Worm (Caenorhabditis elegans) whole organism, L4 larva: ENCODE results near the gene rpl-18.

Source experiments
- D1046.2 ChIP-seq: fragments of 200-800 bp; sonication (Bioruptor generic); IDR thresholded peaks from 2 replicates; pipeline ENCODE4 v1.3.6; 2022; ENCODE audit warnings: missing genetic modification characterization, missing compliant biosample characterization
- F26F4.8 ChIP-seq: fragments of 200-800 bp; sonication (Bioruptor generic); conservative IDR thresholded peaks from 2 replicates; pipeline ENCODE4 v1.3.6; 2022; ENCODE audit warnings: missing genetic modification characterization, missing compliant biosample characterization
- F37D6.2 ChIP-seq: sonication (generic microtip); optimal IDR thresholded peaks from 2 replicates; lab custom pipeline; 2016; ENCODE audit warnings: mild to moderate bottlenecking, missing genetic modification characterization, missing compliant biosample characterization
- F49E8.2 ChIP-seq: sonication (generic microtip); optimal IDR thresholded peaks from 2 replicates; lab custom pipeline; 2016; ENCODE audit warnings: missing compliant biosample characterization, mild to moderate bottlenecking, missing genetic modification characterization, borderline replicate concordance
- T20F7.1 ChIP-seq: fragments of 200-800 bp; sonication (Bioruptor generic); optimal IDR thresholded peaks from 2 replicates; lab custom pipeline; 2018; ENCODE audit warnings: mild to moderate bottlenecking, missing genetic modification characterization, missing compliant biosample characterization
- T26A8.4 ChIP-seq: fragments of 200-800 bp; sonication (Bioruptor generic); IDR thresholded peaks from 2 replicates; pipeline ENCODE4 v1.3.6; 2022; ENCODE audit warnings: missing genetic modification characterization, missing compliant biosample characterization
- Y75B8A.6 ChIP-seq: fragments of 200-800 bp; sonication (Bioruptor generic); IDR thresholded peaks from 2 replicates; pipeline ENCODE4 v1.3.6; 2022; ENCODE audit warnings: missing genetic modification reagents, missing genetic modification characterization, missing compliant biosample characterization
- aha-1 ChIP-seq: fragments of 150-350 bp; peaks from one replicate; lab custom pipeline; 2014; ENCODE audit warnings: missing biosample characterization, missing genetic modification characterization
- aly-2 ChIP-seq: sonication (generic microtip); optimal IDR thresholded peaks from 2 replicates; lab custom pipeline; 2018; ENCODE audit warnings: missing biosample characterization, missing genetic modification characterization
- ama-1 ChIP-seq: fragments of 150-350 bp; optimal IDR thresholded peaks from 2 replicates; lab custom pipeline; 2014; ENCODE audit warnings: inconsistent platforms, mixed read lengths
- ceh-28 ChIP-seq: fragments of 150-350 bp; optimal IDR thresholded peaks from 2 replicates; lab custom pipeline; 2014; ENCODE audit warnings: missing biosample characterization, missing genetic modification reagents, missing genetic modification characterization
- ceh-44 ChIP-seq: fragments of 200-800 bp; sonication (Bioruptor generic); IDR thresholded peaks from 2 replicates; pipeline ENCODE4 v1.3.6; 2022; ENCODE audit warnings: missing genetic modification reagents, missing genetic modification characterization, missing compliant biosample characterization
- ceh-62 ChIP-seq: sonication (generic microtip); optimal IDR thresholded peaks from 2 replicates; lab custom pipeline; 2017; ENCODE audit warnings: missing biosample characterization, missing genetic modification characterization
- daf-12 ChIP-seq: fragments of 150-350 bp; optimal IDR thresholded peaks from 2 replicates; lab custom pipeline; 2014; ENCODE audit warnings: missing biosample characterization, missing genetic modification reagents, missing genetic modification characterization
- daf-16 ChIP-seq, 3 experiments: sonication (generic microtip); optimal IDR thresholded peaks; 2 replicates each; lab custom pipeline; 2016 to 2017; ENCODE audit warnings: missing genetic modification characterization in 3 of 3, missing genetic modification reagents in 3 of 3, mild to moderate bottlenecking in 2 of 3, missing compliant biosample characterization in 2 of 3, missing biosample characterization in 1 of 3, moderate library complexity in 1 of 3
- dmd-6 ChIP-seq: fragments of 200-800 bp; sonication (Bioruptor generic); IDR thresholded peaks from 2 replicates; pipeline ENCODE4 v1.3.6; 2022; ENCODE audit warnings: missing genetic modification reagents, missing genetic modification characterization, missing compliant biosample characterization
- dpl-1 ChIP-seq: fragments of 150-350 bp; optimal IDR thresholded peaks from 2 replicates; lab custom pipeline; 2014; ENCODE audit warnings: missing biosample characterization, missing genetic modification reagents, missing genetic modification characterization
- dve-1 ChIP-seq: sonication (generic microtip); optimal IDR thresholded peaks from 2 replicates; lab custom pipeline; 2017; ENCODE audit warnings: antibody characterized with exemption, mild to moderate bottlenecking, missing genetic modification characterization, missing compliant biosample characterization; ENCODE audit not compliant: insufficient read depth
- fkh-10 ChIP-seq: fragments of 150-350 bp; optimal IDR thresholded peaks from 2 replicates; lab custom pipeline; 2014; ENCODE audit warnings: missing biosample characterization, missing genetic modification reagents, missing genetic modification characterization
- fos-1 ChIP-seq: fragments of 150-350 bp; optimal IDR thresholded peaks from 2 replicates; lab custom pipeline; 2014; ENCODE audit warnings: missing biosample characterization, missing genetic modification characterization
- hif-1 ChIP-seq, 2 experiments: sonication (generic microtip); optimal IDR thresholded peaks; 2 replicates each; lab custom pipeline; 2016 to 2017; ENCODE audit warnings: missing compliant biosample characterization in 2 of 2, missing genetic modification characterization in 2 of 2, missing genetic modification reagents in 2 of 2, missing genotype in 2 of 2, mild to moderate bottlenecking in 1 of 2
- hlh-30 ChIP-seq: sonication (generic microtip); optimal IDR thresholded peaks from 2 replicates; lab custom pipeline; 2017; ENCODE audit warnings: antibody characterized with exemption, mild to moderate bottlenecking, missing genetic modification characterization, missing compliant biosample characterization; ENCODE audit not compliant: insufficient read depth
- lim-7 ChIP-seq: fragments of 200-800 bp; sonication (Bioruptor generic); IDR thresholded peaks from 2 replicates; pipeline ENCODE4 v1.3.6; 2022; ENCODE audit warnings: missing genetic modification characterization, missing compliant biosample characterization
- lin-13 ChIP-seq: fragments of 150-350 bp; optimal IDR thresholded peaks from 2 replicates; lab custom pipeline; 2014; ENCODE audit warnings: missing biosample characterization, missing genetic modification reagents, missing genetic modification characterization
- lin-38 ChIP-seq: fragments of 200-800 bp; sonication (Bioruptor generic); IDR thresholded peaks from 2 replicates; pipeline ENCODE4 v1.3.6; 2022; ENCODE audit warnings: missing genetic modification reagents, missing genetic modification characterization, missing compliant biosample characterization
- lin-39 ChIP-seq: fragments of 150-350 bp; optimal IDR thresholded peaks from 2 replicates; lab custom pipeline; 2014; ENCODE audit warnings: missing biosample characterization, missing genetic modification reagents, missing genetic modification characterization
- lsy-2 ChIP-seq, 2 experiments: fragments of 150-350 bp in 1 of 2; sonication (generic microtip) in 1 of 2; optimal IDR thresholded peaks; 2 replicates each; lab custom pipeline; 2014 to 2017; ENCODE audit warnings: missing biosample characterization in 2 of 2, missing genetic modification characterization in 2 of 2
- mep-1 ChIP-seq: fragments of 150-350 bp; sonication (generic microtip); optimal IDR thresholded peaks from 3 replicates; lab custom pipeline; 2014; ENCODE audit warnings: missing biosample characterization, missing genetic modification characterization
- mes-2 ChIP-seq: sonication (generic microtip); optimal IDR thresholded peaks from 2 replicates; lab custom pipeline; 2016; ENCODE audit warnings: missing genotype, mild to moderate bottlenecking, missing genetic modification characterization, missing compliant biosample characterization; ENCODE audit not compliant: poor library complexity, severe bottlenecking
- mxl-2 ChIP-seq: fragments of 200-800 bp; sonication (Bioruptor generic); conservative IDR thresholded peaks from 2 replicates; pipeline ENCODE4 v1.3.6; 2022; ENCODE audit warnings: missing genetic modification reagents, missing genetic modification characterization, missing compliant biosample characterization
- nhr-11 ChIP-seq: fragments of 150-350 bp; optimal IDR thresholded peaks from 2 replicates; lab custom pipeline; 2014; ENCODE audit warnings: missing biosample characterization, missing genetic modification characterization
- nhr-237 ChIP-seq: sonication (generic microtip); optimal IDR thresholded peaks from 2 replicates; lab custom pipeline; 2017; ENCODE audit warnings: missing biosample characterization, missing genetic modification characterization
- nhr-28 ChIP-seq: fragments of 150-350 bp; optimal IDR thresholded peaks from 2 replicates; lab custom pipeline; 2014; ENCODE audit warnings: missing biosample characterization, missing genetic modification characterization
- nhr-41 ChIP-seq: fragments of 200-800 bp; sonication (Bioruptor generic); IDR thresholded peaks from 2 replicates; pipeline ENCODE4 v1.3.6; 2022; ENCODE audit warnings: missing genetic modification reagents, missing genetic modification characterization, missing compliant biosample characterization
- nhr-42 ChIP-seq: fragments of 200-800 bp; sonication (Bioruptor generic); IDR thresholded peaks from 2 replicates; pipeline ENCODE4 v1.3.6; 2022; ENCODE audit warnings: missing genetic modification characterization, missing compliant biosample characterization
- nhr-48 ChIP-seq: sonication (generic microtip); optimal IDR thresholded peaks from 2 replicates; lab custom pipeline; 2016; ENCODE audit warnings: mild to moderate bottlenecking, missing genetic modification characterization, missing compliant biosample characterization
- nhr-6 ChIP-seq: fragments of 150-350 bp; optimal IDR thresholded peaks from 2 replicates; lab custom pipeline; 2014; ENCODE audit warnings: missing biosample characterization, missing genetic modification characterization
- php-3 ChIP-seq: fragments of 200-800 bp; sonication (Bioruptor generic); IDR thresholded peaks from 2 replicates; pipeline ENCODE4 v1.3.6; 2022; ENCODE audit warnings: missing genetic modification reagents, missing genetic modification characterization, missing compliant biosample characterization
- rbr-2 ChIP-seq: sonication (generic microtip); optimal IDR thresholded peaks from 2 replicates; lab custom pipeline; 2016; ENCODE audit warnings: missing genotype, missing genetic modification characterization, missing compliant biosample characterization
- snpc-1.2 ChIP-seq: fragments of 200-800 bp; sonication (Bioruptor generic); IDR thresholded peaks from 2 replicates; pipeline ENCODE4 v1.3.6; 2022; ENCODE audit warnings: missing genetic modification reagents, missing genetic modification characterization, missing compliant biosample characterization
- snpc-4 ChIP-seq: fragments of 150-350 bp; optimal IDR thresholded peaks from 2 replicates; lab custom pipeline; 2014; ENCODE audit warnings: missing biosample characterization, missing genetic modification characterization
- unc-130 ChIP-seq: sonication (generic microtip); optimal IDR thresholded peaks from 2 replicates; lab custom pipeline; 2016; ENCODE audit warnings: missing genetic modification reagents, missing genetic modification characterization, missing compliant biosample characterization
- unc-39 ChIP-seq: sonication (generic microtip); optimal IDR thresholded peaks from 2 replicates; lab custom pipeline; 2017; ENCODE audit warnings: missing biosample characterization, missing genetic modification characterization
- unc-62 ChIP-seq, 3 experiments: fragments of 150-350 bp in 1 of 3; sonication (generic microtip); optimal IDR thresholded peaks in 2 of 3; peaks in 1 of 3; 1 replicate in 1 of 3; 2 replicates in 2 of 3; lab custom pipeline; 2014 to 2017; ENCODE audit warnings: missing biosample characterization in 3 of 3, missing genetic modification characterization in 3 of 3, missing genetic modification reagents in 3 of 3, missing genotype in 1 of 3
- zip-11 ChIP-seq: fragments of 200-800 bp; sonication (Bioruptor generic); IDR thresholded peaks from 2 replicates; pipeline ENCODE4 v1.3.6; 2022; ENCODE audit warnings: missing genetic modification characterization, missing compliant biosample characterization
- ztf-11 ChIP-seq: fragments of 150-350 bp; optimal IDR thresholded peaks from 2 replicates; lab custom pipeline; 2014; ENCODE audit warnings: missing biosample characterization, missing genetic modification characterization
- ztf-7 ChIP-seq: fragments of 150-350 bp; optimal IDR thresholded peaks from 2 replicates; lab custom pipeline; 2014; ENCODE audit warnings: missing biosample characterization, missing genetic modification characterization

The rpl-18 gene

ce11 chrIV:13786690-13787089 is 9.0 kb downstream of the rpl-18 start, which contains the start of gene icap-1 (continued):
- TF ChIP-seq php-3 (no peak), Y75B8A.6 (no peak)

DNA sequence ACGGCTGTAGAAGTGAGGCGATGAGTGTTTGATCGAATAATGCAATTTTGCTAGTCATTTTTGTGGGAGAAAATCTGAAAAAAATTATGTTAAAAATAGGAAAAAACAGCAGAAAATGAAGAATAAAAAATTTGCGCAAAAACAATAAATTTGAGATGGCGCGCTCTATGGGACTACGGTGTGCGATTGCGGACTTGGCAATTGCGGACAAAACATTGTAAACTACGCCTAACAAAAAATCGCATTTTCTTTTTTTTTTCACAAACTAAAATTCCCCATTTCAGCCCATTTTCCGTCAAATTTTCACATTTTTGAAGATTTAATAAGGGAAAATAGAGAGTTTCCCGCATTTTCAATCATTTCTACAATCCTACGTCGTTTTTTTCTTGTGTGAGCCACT is 11.0 kb downstream of the rpl-18 start, which contains the start of the genes sas-6 and Y45F10D.7:
Gene sas-6 (minus strand): TSS at position 80 of the 400 bp plus-strand sequence.
Gene Y45F10D.7 (plus strand): TSS at position 256 of the 400 bp plus-strand sequence.
- TF ChIP-seq lin-38 (GFP tag; lab: Robert Waterston, UW) (peak; percentile 67), mxl-2 (GFP tag; lab: Robert Waterston, UW) (no peak), mep-1 (peak; percentile 57), F37D6.2 (tag; lab: Kevin White, UChicago) (no peak), ama-1 (lab: Kevin White, UChicago) (peak; percentile 11), nhr-28 (tag; lab: Kevin White, UChicago) (peak; percentile 7), unc-62 (GFP tag; optimal IDR thresholded peaks at IDR 0.05 in 1 of 2; lab: Kevin White, UChicago) (peak in 1 of 2 experiments; percentile 40), unc-62 (tag; optimal IDR thresholded peaks at IDR 0.05; lab: Kevin White, UChicago) (no peak), fkh-10 (GFP tag; lab: Kevin White, UChicago) (peak; percentile 11), T20F7.1 (GFP tag; lab: Kevin White, UChicago) (peak; percentile 44), ceh-44 (GFP tag; lab: Robert Waterston, UW) (no peak), mes-2 (peak; percentile 83), dpl-1 (GFP tag; lab: Kevin White, UChicago) (peak; percentile 89), lim-7 (GFP tag; lab: Robert Waterston, UW) (no peak), F26F4.8 (no peak), ceh-62 (no peak), lin-39 (tag; lab: Kevin White, UChicago) (no peak), lsy-2 (tag; optimal IDR thresholded peaks at IDR 0.05; lab: Kevin White, UChicago) (peak; percentile 92 to 99), F49E8.2 (tag; lab: Kevin White, UChicago) (no peak), nhr-42 (GFP tag; lab: Robert Waterston, UW) (no peak), ceh-28 (no peak), T26A8.4 (GFP tag; lab: Robert Waterston, UW) (no peak), unc-130 (GFP tag; lab: Kevin White, UChicago) (peak; percentile 44), snpc-4 (peak; percentile 22), lin-13 (GFP tag; lab: Kevin White, UChicago) (peak; percentile 61), nhr-48 (no peak), dmd-6 (GFP tag; lab: Robert Waterston, UW) (peak; percentile 40; the same call in 1 of the 2 replicates), nhr-237 (no peak), D1046.2 (GFP tag; lab: Robert Waterston, UW) (no peak), ztf-7 (tag; lab: Kevin White, UChicago) (peak; percentile 17), Y75B8A.6 (no peak), hlh-30 (tag; lab: Kevin White, UChicago) (peak; percentile 72), daf-16 (GFP tag; optimal IDR thresholded peaks at IDR 0.05; lab: Kevin White, UChicago) (no peak), daf-16 (tag; optimal IDR thresholded peaks at IDR 0.05; lab: Kevin White, UChicago) (no peak), aly-2 (no peak), hif-1 (tag; optimal IDR thresholded peaks at IDR 0.05; lab: Kevin White, UChicago) (peak in 1 of 2 experiments; percentile 40), ztf-11 (tag; lab: Kevin White, UChicago) (no peak), dve-1 (tag; lab: Kevin White, UChicago) (peak; percentile 25), unc-39 (tag; lab: Kevin White, UChicago) (no peak), nhr-6 (tag; lab: Kevin White, UChicago) (peak; percentile 21), zip-11 (no peak), nhr-41 (GFP tag; lab: Robert Waterston, UW) (no peak), daf-12 (tag; lab: Kevin White, UChicago) (no peak), aha-1 (tag; lab: Kevin White, UChicago) (peak; percentile 96), fos-1 (tag; lab: Kevin White, UChicago) (no peak), snpc-1.2 (GFP tag; lab: Robert Waterston, UW) (peak; percentile 93), nhr-11 (tag; lab: Kevin White, UChicago) (peak; percentile 13), rbr-2 (tag; lab: Kevin White, UChicago) (peak; percentile 19)
